Fruit fly (Drosophila melanogaster) whole organism, larva: ENCODE results near the gene CG8560.
A peak's percentile ranks its signal among the peaks of the same experiment; 100 is the strongest.

ENCODE experiments used
- noc ChIP-seq: fragments of 200-800 bp; sonication (Bioruptor generic); optimal IDR thresholded peaks from 3 replicates; lab custom pipeline; 2019; ENCODE audit warnings: missing biosample characterization, mild to moderate bottlenecking, missing genetic modification characterization, moderate library complexity

The CG8560 gene

DNA sequence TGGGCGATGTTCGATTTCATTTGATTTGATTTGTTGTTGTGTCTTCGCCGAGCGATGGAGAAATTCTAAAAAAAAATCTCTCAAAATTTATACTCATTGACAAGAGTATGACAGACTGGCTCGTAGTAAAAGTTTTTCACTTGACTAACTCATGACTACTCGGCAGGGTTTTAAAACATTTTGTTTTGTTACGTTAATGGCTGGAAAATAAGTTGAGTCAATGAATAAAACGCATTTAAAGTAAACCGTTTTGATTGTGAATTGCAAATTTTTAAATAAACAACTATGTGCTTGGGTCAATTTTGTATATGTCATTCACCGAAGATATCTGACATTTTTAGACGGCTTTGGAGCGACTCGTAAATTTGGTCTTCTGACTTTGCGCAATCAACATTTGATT lies at the start of gene CG8560:
Gene CG8560, minus strand, starts transcription at position 101 of the 400 bp plus-strand sequence.
- peak; percentile 48 for TF ChIP-seq noc

DNA sequence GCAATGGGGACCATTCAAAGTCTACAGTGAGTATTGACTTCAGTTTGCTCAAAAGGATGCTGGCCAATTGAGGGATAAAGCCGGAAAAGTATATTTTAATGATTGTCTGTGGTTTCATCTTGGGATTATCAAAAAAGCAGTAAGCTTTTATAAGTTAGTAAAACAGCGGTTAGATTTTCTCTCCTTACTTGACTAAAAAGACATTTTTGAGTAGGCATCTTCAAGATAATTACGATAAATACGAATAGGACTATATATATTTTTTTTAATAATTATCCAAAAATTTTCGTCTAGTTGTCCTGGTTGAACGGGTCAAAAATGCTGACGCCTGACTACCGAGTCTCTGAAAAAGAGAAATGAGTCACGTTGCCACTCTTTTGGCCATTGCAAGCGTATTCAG lies 46.6 kb upstream of the CG8560 start, which contains the start of gene CG33278:
Gene CG33278, plus strand, starts transcription at position 301 of the 400 bp plus-strand sequence.
- no peak for TF ChIP-seq noc

DNA sequence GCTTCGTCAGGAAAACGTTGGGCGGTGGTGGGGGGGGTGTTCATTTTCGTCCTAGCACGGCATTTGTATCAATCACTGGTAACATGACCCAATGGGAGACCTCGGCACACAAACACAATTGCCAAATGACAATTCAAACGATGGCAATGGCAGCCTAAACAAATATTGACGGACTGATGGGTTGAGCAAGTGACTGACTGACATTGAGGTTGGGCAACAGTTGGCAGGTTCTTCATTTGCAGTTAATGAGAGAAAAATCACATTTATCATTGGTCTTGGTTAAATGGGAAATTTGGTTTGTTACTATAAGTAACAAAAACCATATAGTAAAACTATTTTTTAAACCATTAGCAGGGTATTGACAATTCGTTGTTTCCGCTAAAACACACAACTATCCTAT lies 45.1 kb upstream of the CG8560 start:
- TF ChIP-seq noc: no peak

DNA sequence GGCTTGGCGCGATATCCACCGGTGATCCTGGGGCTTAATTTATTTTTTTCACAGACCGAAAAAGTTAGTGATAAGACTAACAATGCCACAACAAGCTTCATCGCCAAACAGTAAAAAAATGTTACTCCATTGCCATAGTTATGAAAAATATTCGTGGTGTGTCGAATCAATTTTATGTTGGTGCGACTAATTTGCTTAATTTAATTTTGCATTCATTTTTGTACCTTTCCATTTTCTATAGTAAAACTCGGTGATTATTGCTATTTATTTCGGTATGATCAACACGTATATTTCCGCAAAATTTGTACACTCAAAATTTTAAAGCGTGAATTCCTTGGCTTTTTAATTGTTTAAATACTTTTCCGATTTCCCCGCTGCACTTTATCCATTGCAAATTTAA lies 36.7 kb upstream of the CG8560 start, which contains the start of gene sphinx2:
Gene sphinx2, minus strand, starts transcription at position 101 of the 400 bp plus-strand sequence.
- no peak for TF ChIP-seq noc

DNA sequence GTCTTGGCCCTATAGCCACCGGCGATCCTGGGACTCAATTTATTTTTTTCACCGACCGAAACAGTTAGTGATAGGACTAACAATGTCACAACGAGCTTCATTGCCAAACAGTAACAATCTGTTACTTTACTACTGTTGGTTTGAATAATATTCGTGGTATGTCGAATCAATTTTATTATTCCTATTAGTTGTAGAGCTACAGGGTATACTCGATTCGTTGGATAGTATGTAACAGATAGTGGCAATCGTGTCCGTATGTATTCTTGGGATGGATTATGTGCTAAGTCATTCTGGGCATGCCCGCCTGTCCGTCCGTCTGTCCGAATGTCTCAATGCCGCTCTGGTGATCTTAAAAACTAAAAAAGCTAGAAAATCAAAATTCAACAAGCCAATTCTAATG lies 35.3 kb upstream of the CG8560 start, which contains the start of gene sphinx1:
Gene sphinx1, minus strand, starts transcription at position 101 of the 400 bp plus-strand sequence.
- no peak for TF ChIP-seq noc

DNA sequence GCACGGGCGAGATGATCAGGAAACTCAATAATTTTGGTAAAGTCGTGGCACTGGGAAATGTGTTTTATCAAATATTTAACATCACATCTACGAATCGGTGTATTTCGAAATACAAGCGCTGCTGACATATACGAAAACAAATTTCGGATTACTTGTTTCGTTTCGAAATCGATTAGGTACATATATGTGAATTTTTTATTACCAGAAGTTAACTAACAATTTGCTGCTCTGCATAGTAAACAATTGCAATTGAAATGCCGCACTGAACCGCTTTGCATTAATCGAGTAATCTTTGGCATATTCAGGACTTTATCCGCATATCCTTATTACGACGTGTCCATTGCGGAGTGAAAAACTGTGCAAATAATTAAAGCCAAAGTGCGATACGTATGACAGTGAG lies 33.4 kb upstream of the CG8560 start, which contains the start of gene CG14835:
Gene CG14835, minus strand, starts transcription at position 101 of the 400 bp plus-strand sequence.
- no peak for TF ChIP-seq noc

DNA sequence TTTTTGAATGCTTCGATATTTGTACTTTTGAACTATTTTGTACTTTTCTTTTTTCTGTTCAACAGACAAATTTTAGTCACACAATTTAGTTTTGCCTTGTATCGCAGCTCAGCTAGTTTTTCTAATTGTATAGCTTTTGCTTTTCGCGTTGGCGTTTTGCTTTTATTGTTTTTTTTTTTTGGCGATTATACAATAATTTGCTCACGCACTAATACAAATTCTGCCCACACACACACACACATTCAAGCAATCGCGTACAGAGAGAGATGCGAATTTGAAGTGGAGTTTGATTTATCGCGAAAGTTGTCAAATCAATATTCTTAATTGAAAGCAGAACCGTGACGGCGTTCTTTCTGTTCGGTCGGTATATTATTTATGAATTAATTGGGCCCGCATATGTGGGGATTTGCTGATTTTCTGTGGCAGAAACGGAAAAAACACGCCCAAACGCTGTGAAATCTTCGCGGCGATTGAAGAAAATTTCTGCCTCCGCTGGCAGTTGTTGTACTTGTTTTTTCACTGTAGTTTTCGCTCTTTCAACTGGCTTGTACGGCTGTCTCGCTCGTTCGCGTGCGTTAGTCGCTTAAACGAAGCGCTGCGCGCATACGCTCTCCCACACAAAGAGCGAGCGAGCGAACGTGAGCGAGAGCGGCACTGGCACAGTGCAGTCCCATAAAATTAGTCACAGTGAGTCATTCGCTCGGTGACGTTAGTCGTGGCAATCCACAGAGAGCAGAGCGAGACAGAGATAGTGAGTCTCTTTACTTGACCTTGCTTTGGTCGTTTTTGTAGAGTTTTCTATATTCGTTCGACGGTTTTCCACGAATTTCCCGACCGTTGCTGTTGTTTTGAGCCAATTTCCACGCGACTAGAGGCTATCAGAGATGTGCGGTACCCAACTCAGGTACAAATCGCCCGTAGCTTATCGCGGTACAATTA lies 31.0 kb upstream of the CG8560 start, which contains the start of gene Rac2:
Gene Rac2, minus strand, starts transcription at position 476 of the 939 bp plus-strand sequence.
- peak; percentile 60 for TF ChIP-seq noc

DNA sequence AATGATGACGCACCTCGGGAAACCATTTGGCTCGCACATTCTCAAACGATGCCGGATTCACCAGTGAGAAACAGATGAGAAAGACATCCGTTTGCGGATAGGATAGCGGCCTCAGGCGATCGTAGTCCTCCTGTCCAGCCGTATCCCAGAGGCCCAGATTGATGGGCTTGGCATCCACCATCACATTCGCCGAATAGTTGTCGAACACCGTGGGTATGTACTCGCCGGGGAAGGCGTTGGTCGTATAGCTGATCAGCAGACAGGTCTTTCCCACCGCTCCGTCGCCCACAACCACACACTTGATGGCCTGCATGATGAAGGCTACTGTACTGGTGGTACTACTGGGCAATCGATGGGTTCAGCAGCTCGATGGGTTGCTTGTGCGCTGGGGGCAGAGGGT lies 30.2 kb upstream of the CG8560 start:
- TF ChIP-seq noc: no peak

DNA sequence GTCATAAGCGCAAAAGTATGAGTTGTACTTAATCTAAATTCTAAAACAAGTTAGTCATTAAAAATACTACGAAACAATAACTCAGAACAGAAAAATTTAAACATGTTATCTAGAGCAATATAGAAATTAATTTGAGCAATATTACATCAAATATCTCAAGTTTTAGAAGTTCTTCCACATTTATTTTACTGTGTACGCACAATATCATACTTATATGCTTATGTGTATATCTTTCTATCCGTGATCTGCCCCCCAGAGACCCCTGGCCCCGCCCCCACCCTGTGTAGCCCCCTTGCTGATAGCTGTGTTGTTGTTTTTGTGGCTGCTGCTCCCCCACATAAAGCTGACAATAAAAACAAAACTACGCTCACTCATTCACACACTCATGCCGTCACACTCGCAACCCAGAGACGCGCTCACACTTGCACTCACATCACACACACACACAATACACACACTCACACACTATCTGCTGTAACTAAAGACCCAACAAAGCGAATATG lies 29.4 kb upstream of the CG8560 start:
- no peak for TF ChIP-seq noc

DNA sequence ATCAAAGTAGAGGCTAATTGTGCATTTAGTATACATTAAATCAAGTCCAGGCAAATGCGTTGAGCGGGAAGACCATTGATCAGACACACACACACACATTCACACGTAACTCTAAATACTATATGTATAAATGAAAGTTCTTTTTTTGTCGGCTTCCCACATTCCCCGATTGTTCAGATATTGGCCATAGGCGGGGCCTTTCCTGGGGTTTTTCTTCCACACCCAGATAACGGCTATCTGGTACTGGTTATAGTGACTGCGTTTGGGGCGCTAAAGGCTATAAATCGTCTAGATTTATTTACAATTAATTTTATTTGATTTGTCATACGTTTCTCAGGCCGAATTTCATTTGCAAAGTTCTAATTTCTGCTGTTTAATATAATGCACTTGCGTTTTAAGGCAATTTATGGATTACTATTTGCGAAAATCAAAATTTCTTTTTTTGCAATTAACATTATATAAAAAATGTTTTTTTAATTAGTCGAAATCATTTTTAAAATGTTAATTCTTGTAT lies 28.9 kb upstream of the CG8560 start:
- no peak for TF ChIP-seq noc

DNA sequence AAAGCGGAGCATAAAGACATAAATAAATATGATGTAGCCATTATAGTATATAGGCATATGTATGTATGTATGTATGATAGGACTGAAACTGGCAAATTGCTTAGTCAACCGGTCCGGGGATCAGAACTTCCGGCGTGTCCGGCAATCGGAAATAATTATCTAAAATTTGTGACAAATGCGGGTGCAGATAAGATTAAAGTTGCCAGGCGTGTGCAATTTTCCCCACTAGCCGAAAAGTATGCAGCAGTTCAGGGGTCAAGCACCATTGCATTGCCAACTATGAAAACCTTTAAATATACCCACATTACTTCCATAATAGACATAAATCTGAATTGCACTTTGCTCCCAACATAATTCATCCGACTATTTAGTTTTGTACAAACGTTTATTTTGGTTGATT lies 28.3 kb upstream of the CG8560 start:
- no peak for TF ChIP-seq noc

DNA sequence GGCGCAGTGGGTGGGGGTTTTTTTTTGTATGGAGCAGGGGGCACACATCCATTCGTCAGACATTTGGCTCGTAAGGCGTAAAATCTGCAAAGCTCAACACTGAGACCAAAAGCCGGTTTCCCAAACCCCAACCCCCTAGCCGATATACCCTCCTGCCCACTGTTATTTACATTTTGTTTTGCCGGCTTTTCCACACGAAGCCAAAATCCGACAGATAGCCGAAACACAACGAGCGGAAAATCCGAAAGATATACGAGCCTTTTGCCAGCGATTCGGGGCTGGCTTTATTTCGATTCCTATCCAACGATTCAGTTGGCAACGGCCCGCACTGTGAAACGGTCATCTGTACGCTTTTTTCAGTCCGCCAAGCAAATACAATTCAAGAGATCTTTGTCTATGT lies 19.5 kb upstream of the CG8560 start, which contains the start of gene CG42458:
Gene CG42458, plus strand, starts transcription at position 311 of the 400 bp plus-strand sequence.
- no peak for TF ChIP-seq noc

DNA sequence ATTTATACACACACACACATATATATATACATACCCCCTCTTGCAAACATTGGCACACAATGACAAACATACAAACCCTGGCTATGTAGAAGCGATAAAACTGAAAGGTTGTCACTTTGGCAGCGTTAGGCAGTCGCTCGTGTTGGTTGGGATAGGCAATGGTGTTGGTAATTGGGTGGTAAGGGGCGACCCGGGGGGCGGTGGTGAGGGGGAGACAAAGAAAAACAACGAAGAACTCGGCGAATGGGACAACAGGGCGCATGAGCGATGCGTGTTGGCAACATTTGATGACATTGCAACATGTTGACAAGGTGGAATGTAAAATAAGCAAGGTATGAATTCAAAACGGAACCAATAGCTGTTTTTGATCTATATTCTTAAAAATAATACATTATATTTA lies 18.6 kb upstream of the CG8560 start:
- TF ChIP-seq noc: no peak

DNA sequence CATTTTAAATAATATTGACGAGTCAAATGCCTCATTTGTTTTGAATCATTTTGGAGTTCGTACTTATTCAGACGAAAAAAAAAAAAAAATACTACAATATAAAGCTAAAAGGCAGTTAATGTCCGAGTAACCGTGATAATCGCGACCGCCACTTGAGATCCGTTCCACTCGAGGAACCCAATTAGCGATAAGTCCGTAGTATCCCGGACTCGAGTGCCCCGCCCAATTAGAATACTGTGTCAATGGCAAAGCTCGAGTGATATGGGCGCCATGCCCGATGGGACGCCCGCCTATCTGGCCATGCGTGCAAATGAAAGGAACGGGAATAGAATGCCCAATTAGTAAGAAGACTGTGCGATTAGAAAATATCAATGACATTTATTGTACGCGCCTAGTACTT lies 2.0 kb downstream of the CG8560 start:
- no peak for TF ChIP-seq noc

DNA sequence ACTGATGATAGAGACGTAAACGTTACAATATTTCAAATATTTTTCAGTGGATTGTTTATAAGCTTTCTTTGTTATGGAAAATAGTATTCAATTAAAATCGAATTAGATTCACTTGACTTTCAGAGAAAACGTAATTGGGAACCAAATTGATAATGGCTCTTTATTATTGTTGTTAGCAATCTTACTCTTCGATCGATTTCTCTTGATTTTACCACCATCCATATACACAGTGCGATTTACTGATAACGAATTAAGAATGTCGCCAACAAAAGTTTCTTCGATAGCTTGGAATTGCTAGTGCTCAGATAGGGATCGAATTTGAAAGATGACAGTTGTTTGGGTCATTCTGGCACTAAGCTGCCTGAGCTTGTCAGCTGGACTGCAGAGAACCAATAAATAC lies 4.2 kb downstream of the CG8560 start, which contains the start of gene CG18417:
Gene CG18417, plus strand, starts transcription at position 301 of the 400 bp plus-strand sequence.
- no peak for TF ChIP-seq noc

DNA sequence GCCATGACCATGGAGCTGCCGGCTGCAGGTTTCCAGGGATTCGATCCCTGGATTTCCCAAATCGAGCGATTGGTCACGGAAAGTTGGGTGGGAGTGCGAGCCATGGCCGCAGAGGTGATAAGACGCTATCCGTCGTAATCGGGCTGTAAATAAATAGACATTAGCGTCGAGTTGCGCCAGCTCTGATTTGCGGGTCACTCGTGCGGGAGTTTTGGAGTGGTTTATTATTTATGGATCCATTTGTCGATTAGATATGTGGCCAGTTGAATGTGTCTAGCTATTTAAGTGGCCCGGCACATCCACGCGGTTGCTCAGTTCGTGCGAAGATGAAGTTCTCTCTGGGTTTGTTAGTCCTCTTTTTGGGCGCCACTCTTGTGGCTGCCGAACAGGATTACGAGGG lies 6.0 kb downstream of the CG8560 start, which contains the start of gene CG8562:
Gene CG8562, plus strand, starts transcription at position 307 of the 400 bp plus-strand sequence.
- TF ChIP-seq noc: peak; percentile 81

DNA sequence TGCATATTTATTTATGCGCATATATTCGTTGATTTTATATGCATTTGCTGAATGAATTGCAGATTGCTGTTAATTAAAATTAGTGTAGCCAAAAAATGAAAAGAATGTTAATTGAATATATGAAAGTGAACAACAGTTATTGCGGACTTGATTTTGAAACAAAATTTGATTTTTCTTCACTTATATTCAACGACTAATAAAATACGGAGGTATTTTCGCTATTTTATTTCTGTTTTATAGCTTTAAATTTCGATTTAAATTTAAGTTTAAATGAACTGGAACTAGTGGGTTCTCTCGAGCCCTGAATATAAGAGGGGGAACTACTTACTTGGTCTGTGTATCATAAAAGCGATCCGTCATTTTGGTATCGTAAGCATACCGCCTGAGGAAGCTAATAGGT lies 7.9 kb downstream of the CG8560 start, which contains the start of gene CG32379:
Gene CG32379, plus strand, starts transcription at position 301 of the 400 bp plus-strand sequence.
- TF ChIP-seq noc: no peak
